Worm (Caenorhabditis elegans): ENCODE measurements around the gene klp-11.

Gene klp-11

ce11 chrIV:8794895-8795665, 33.2 kb upstream of the klp-11 start (continued):
- TF ChIP-seq mep-1 (tag; optimal IDR thresholded peaks at IDR 0.05) (peak; percentile 38), F16B12.6 (tag; optimal IDR thresholded peaks at IDR 0.05) (no peak), jun-1 (tag; optimal IDR thresholded peaks at IDR 0.05) (peak; percentile 50), nhr-85 (tag) (peak; percentile 92), nhr-90 (tag; optimal IDR thresholded peaks at IDR 0.05; ENCODE audit: poor library complexity) (peak; percentile 46), ama-1 (optimal IDR thresholded peaks at IDR 0.05) (no peak), tlp-1 (tag; optimal IDR thresholded peaks at IDR 0.05) (no peak), mdl-1 (tag; optimal IDR thresholded peaks at IDR 0.05) (peak in 1 of 2 experiments; percentile 57), lin-14 (GFP tag; optimal IDR thresholded peaks at IDR 0.05) (peak; percentile 99), skn-1 (tag; optimal IDR thresholded peaks at IDR 0.05) (peak; percentile 16), lin-13 (GFP tag; optimal IDR thresholded peaks at IDR 0.05) (no peak), egl-27 (tag; optimal IDR thresholded peaks at IDR 0.05) (peak in 1 of 2 experiments; percentile 26), dsc-1 (tag; optimal IDR thresholded peaks at IDR 0.05) (no peak), dpl-1 (GFP tag; optimal IDR thresholded peaks at IDR 0.05) (peak in 1 of 3 experiments; percentile 11), ceh-8 (GFP tag; optimal IDR thresholded peaks at IDR 0.05) (no peak), ceh-82 (tag; optimal IDR thresholded peaks at IDR 0.05) (peak in 2 of 3 experiments; percentile 11 to 50), zip-4 (GFP tag; optimal IDR thresholded peaks at IDR 0.05) (no peak), efl-1 (optimal IDR thresholded peaks at IDR 0.05) (peak in 1 of 2 experiments; percentile 43), efl-1 (GFP tag; optimal IDR thresholded peaks at IDR 0.05 in 1 of 2) (peak in 1 of 2 experiments; percentile 85), C04F5.9 (tag; optimal IDR thresholded peaks at IDR 0.05) (no peak), C16A3.4 (tag; optimal IDR thresholded peaks at IDR 0.05) (no peak), hlh-4 (tag; optimal IDR thresholded peaks at IDR 0.05) (no peak), fkh-4 (tag; optimal IDR thresholded peaks at IDR 0.05; ENCODE audit: borderline replicate concordance) (no peak), unc-86 (tag; optimal IDR thresholded peaks at IDR 0.05) (no peak), nhr-237 (tag; optimal IDR thresholded peaks at IDR 0.05) (no peak), lin-15B (tag; optimal IDR thresholded peaks at IDR 0.05) (no peak), lin-39 (tag; optimal IDR thresholded peaks at IDR 0.05) (no peak), unc-62 (GFP tag; optimal IDR thresholded peaks at IDR 0.05) (no peak), blmp-1 (tag; optimal IDR thresholded peaks at IDR 0.05) (peak; percentile 60), nhr-47 (tag; optimal IDR thresholded peaks at IDR 0.05) (peak; percentile 59), ztf-11 (tag; optimal IDR thresholded peaks at IDR 0.05) (peak in 1 of 2 experiments; percentile 24), snpc-4 (tag; optimal IDR thresholded peaks at IDR 0.05) (peak; percentile 21), fkh-8 (tag; optimal IDR thresholded peaks at IDR 0.05) (peak; percentile 55), isw-1 (GFP tag; IDR thresholded peaks at IDR 0.05) (peak; percentile 11; the same call in 1 of the 2 replicates), C34B4.2 (tag; optimal IDR thresholded peaks at IDR 0.05) (no peak), efl-3 (GFP tag; optimal IDR thresholded peaks at IDR 0.05) (no peak), nhr-12 (tag; optimal IDR thresholded peaks at IDR 0.05) (no peak), lin-35 (GFP tag; optimal IDR thresholded peaks at IDR 0.05) (peak; percentile 46 to 50), aha-1 (tag; optimal IDR thresholded peaks at IDR 0.05) (no peak), xbp-1 (tag; optimal IDR thresholded peaks at IDR 0.05) (peak; percentile 13), egl-13 (tag; optimal IDR thresholded peaks at IDR 0.05) (no peak), ces-1 (GFP tag; optimal IDR thresholded peaks at IDR 0.05) (no peak), aly-2 (tag; optimal IDR thresholded peaks at IDR 0.05) (no peak), nhr-20 (tag; optimal IDR thresholded peaks at IDR 0.05) (peak; percentile 65), lsy-2 (tag; optimal IDR thresholded peaks at IDR 0.05) (peak; percentile 20 to 53), pax-3 (tag; optimal IDR thresholded peaks at IDR 0.05) (no peak), nhr-71 (tag; optimal IDR thresholded peaks at IDR 0.05) (peak; percentile 76), sox-4 (tag; optimal IDR thresholded peaks at IDR 0.05) (no peak), ets-5 (GFP tag; IDR thresholded peaks at IDR 0.05) (no peak), unc-98 (GFP tag; IDR thresholded peaks at IDR 0.05) (no peak), ztf-4 (tag; optimal IDR thresholded peaks at IDR 0.05) (peak; percentile 17), mef-2 (tag; optimal IDR thresholded peaks at IDR 0.05) (no peak)
